Worm (Caenorhabditis elegans) whole organism, L4 larva: ENCODE results near the gene irld-21.

ENCODE experiments used
- F10B5.3 ChIP-seq: sonication (generic microtip); optimal IDR thresholded peaks from 2 replicates; lab custom pipeline; 2016; ENCODE audit warnings: mild to moderate bottlenecking, missing genetic modification characterization, missing compliant biosample characterization
- F44E2.7 ChIP-seq: fragments of 200-800 bp; sonication (Bioruptor generic); IDR thresholded peaks from 2 replicates; pipeline ENCODE4 v2.1.2; 2022; ENCODE audit warnings: missing genetic modification characterization, missing compliant biosample characterization
- F49E8.2 ChIP-seq: sonication (generic microtip); optimal IDR thresholded peaks from 2 replicates; lab custom pipeline; 2016; ENCODE audit warnings: missing compliant biosample characterization, mild to moderate bottlenecking, missing genetic modification characterization, borderline replicate concordance
- R02D3.7 ChIP-seq: fragments of 150-350 bp; sonication (generic microtip); optimal IDR thresholded peaks from 3 replicates; lab custom pipeline; 2014; ENCODE audit warnings: missing biosample characterization, missing genetic modification characterization
- T26A8.4 ChIP-seq: fragments of 200-800 bp; sonication (Bioruptor generic); IDR thresholded peaks from 2 replicates; pipeline ENCODE4 v1.3.6; 2022; ENCODE audit warnings: missing genetic modification characterization, missing compliant biosample characterization
- Y48G9A.11 ChIP-seq: fragments of 200-800 bp; sonication (Bioruptor generic); IDR thresholded peaks from 2 replicates; pipeline ENCODE4 v1.3.6; 2022; ENCODE audit warnings: missing genetic modification reagents, missing genetic modification characterization, missing compliant biosample characterization
- Y5F2A.4 ChIP-seq: fragments of 200-800 bp; sonication (Bioruptor generic); optimal IDR thresholded peaks from 2 replicates; lab custom pipeline; 2018; ENCODE audit warnings: mild to moderate bottlenecking, missing genetic modification characterization, missing compliant biosample characterization
- aha-1 ChIP-seq: fragments of 150-350 bp; peaks from one replicate; lab custom pipeline; 2014; ENCODE audit warnings: missing biosample characterization, missing genetic modification characterization
- aly-2 ChIP-seq: sonication (generic microtip); optimal IDR thresholded peaks from 2 replicates; lab custom pipeline; 2018; ENCODE audit warnings: missing biosample characterization, missing genetic modification characterization
- ama-1 ChIP-seq: fragments of 150-350 bp; optimal IDR thresholded peaks from 2 replicates; lab custom pipeline; 2014; ENCODE audit warnings: inconsistent platforms, mixed read lengths
- ceh-28 ChIP-seq: fragments of 150-350 bp; optimal IDR thresholded peaks from 2 replicates; lab custom pipeline; 2014; ENCODE audit warnings: missing biosample characterization, missing genetic modification reagents, missing genetic modification characterization
- ctbp-1 ChIP-seq: fragments of 200-800 bp; sonication (Bioruptor generic); IDR thresholded peaks from 2 replicates; pipeline ENCODE4 v1.3.6; 2022; ENCODE audit warnings: missing genetic modification reagents, missing genetic modification characterization, missing compliant biosample characterization
- daf-12 ChIP-seq: fragments of 150-350 bp; optimal IDR thresholded peaks from 2 replicates; lab custom pipeline; 2014; ENCODE audit warnings: missing biosample characterization, missing genetic modification reagents, missing genetic modification characterization
- daf-16 ChIP-seq, 3 experiments: sonication (generic microtip); optimal IDR thresholded peaks; 2 replicates each; lab custom pipeline; 2016 to 2017; ENCODE audit warnings: missing genetic modification characterization in 3 of 3, missing genetic modification reagents in 3 of 3, mild to moderate bottlenecking in 2 of 3, missing compliant biosample characterization in 2 of 3, missing biosample characterization in 1 of 3, moderate library complexity in 1 of 3
- daf-19 ChIP-seq: fragments of 200-800 bp; sonication (Bioruptor generic); conservative IDR thresholded peaks from 2 replicates; pipeline ENCODE4 v1.3.6; 2022; ENCODE audit warnings: missing genetic modification characterization, missing compliant biosample characterization
- dmd-6 ChIP-seq: fragments of 200-800 bp; sonication (Bioruptor generic); IDR thresholded peaks from 2 replicates; pipeline ENCODE4 v1.3.6; 2022; ENCODE audit warnings: missing genetic modification reagents, missing genetic modification characterization, missing compliant biosample characterization
- dmd-8 ChIP-seq: fragments of 200-800 bp; sonication (Bioruptor generic); IDR thresholded peaks from 2 replicates; pipeline ENCODE4 v1.3.6; 2022; ENCODE audit warnings: missing genetic modification characterization, missing compliant biosample characterization
- dmd-9 ChIP-seq: fragments of 200-800 bp; sonication (Bioruptor generic); IDR thresholded peaks from 2 replicates; pipeline ENCODE4 v1.3.6; 2022; ENCODE audit warnings: missing genetic modification reagents, missing genetic modification characterization, missing compliant biosample characterization
- fkh-10 ChIP-seq: fragments of 150-350 bp; optimal IDR thresholded peaks from 2 replicates; lab custom pipeline; 2014; ENCODE audit warnings: missing biosample characterization, missing genetic modification reagents, missing genetic modification characterization
- jun-1 ChIP-seq: fragments of 150-350 bp; optimal IDR thresholded peaks from 2 replicates; lab custom pipeline; 2014; ENCODE audit warnings: missing biosample characterization, missing genetic modification reagents, missing genetic modification characterization
- lim-7 ChIP-seq: fragments of 200-800 bp; sonication (Bioruptor generic); IDR thresholded peaks from 2 replicates; pipeline ENCODE4 v1.3.6; 2022; ENCODE audit warnings: missing genetic modification characterization, missing compliant biosample characterization
- lin-1 ChIP-seq: fragments of 200-800 bp; sonication (Bioruptor generic); IDR thresholded peaks from 2 replicates; pipeline ENCODE4 v1.3.6; 2022; ENCODE audit warnings: missing genetic modification reagents, missing genetic modification characterization, missing compliant biosample characterization
- lin-13 ChIP-seq: fragments of 150-350 bp; optimal IDR thresholded peaks from 2 replicates; lab custom pipeline; 2014; ENCODE audit warnings: missing biosample characterization, missing genetic modification reagents, missing genetic modification characterization
- lin-38 ChIP-seq: fragments of 200-800 bp; sonication (Bioruptor generic); IDR thresholded peaks from 2 replicates; pipeline ENCODE4 v1.3.6; 2022; ENCODE audit warnings: missing genetic modification reagents, missing genetic modification characterization, missing compliant biosample characterization
- lin-39 ChIP-seq: fragments of 150-350 bp; optimal IDR thresholded peaks from 2 replicates; lab custom pipeline; 2014; ENCODE audit warnings: missing biosample characterization, missing genetic modification reagents, missing genetic modification characterization
- lir-3 ChIP-seq: sonication (generic microtip); optimal IDR thresholded peaks from 2 replicates; lab custom pipeline; 2016; ENCODE audit warnings: mild to moderate bottlenecking, missing genetic modification characterization, missing compliant biosample characterization
- lsy-2 ChIP-seq, 2 experiments: fragments of 150-350 bp in 1 of 2; sonication (generic microtip) in 1 of 2; optimal IDR thresholded peaks; 2 replicates each; lab custom pipeline; 2014 to 2017; ENCODE audit warnings: missing biosample characterization in 2 of 2, missing genetic modification characterization in 2 of 2
- mdl-1 ChIP-seq, 2 experiments: fragments of 150-350 bp in 1 of 2; sonication (generic microtip) in 1 of 2; optimal IDR thresholded peaks; 2 replicates each; lab custom pipeline; 2014 to 2017; ENCODE audit warnings: missing biosample characterization in 2 of 2, missing genetic modification characterization in 2 of 2
- mdt-29 ChIP-seq: fragments of 200-800 bp; sonication (Bioruptor generic); IDR thresholded peaks from 2 replicates; pipeline ENCODE4 v1.3.6; 2022; ENCODE audit warnings: missing genetic modification reagents, missing genetic modification characterization, missing compliant biosample characterization
- mep-1 ChIP-seq: fragments of 150-350 bp; sonication (generic microtip); optimal IDR thresholded peaks from 3 replicates; lab custom pipeline; 2014; ENCODE audit warnings: missing biosample characterization, missing genetic modification characterization
- mxl-2 ChIP-seq: fragments of 200-800 bp; sonication (Bioruptor generic); conservative IDR thresholded peaks from 2 replicates; pipeline ENCODE4 v1.3.6; 2022; ENCODE audit warnings: missing genetic modification reagents, missing genetic modification characterization, missing compliant biosample characterization
- mxl-3 ChIP-seq: fragments of 200-800 bp; sonication (Bioruptor generic); optimal IDR thresholded peaks from 2 replicates; lab custom pipeline; 2018; ENCODE audit warnings: mild to moderate bottlenecking, missing genetic modification characterization, missing compliant biosample characterization
- nhr-102 ChIP-seq: sonication (generic microtip); optimal IDR thresholded peaks from 2 replicates; lab custom pipeline; 2016; ENCODE audit warnings: mild to moderate bottlenecking, missing genetic modification characterization, moderate library complexity, missing compliant biosample characterization
- nhr-237 ChIP-seq: sonication (generic microtip); optimal IDR thresholded peaks from 2 replicates; lab custom pipeline; 2017; ENCODE audit warnings: missing biosample characterization, missing genetic modification characterization
- nhr-25 ChIP-seq: sonication (generic microtip); optimal IDR thresholded peaks from 2 replicates; lab custom pipeline; 2017; ENCODE audit warnings: missing genetic modification characterization, mild to moderate bottlenecking, missing compliant biosample characterization, antibody characterized with exemption, moderate library complexity, borderline replicate concordance; ENCODE audit not compliant: insufficient read depth
- nhr-28 ChIP-seq: fragments of 150-350 bp; optimal IDR thresholded peaks from 2 replicates; lab custom pipeline; 2014; ENCODE audit warnings: missing biosample characterization, missing genetic modification characterization
- nhr-48 ChIP-seq: sonication (generic microtip); optimal IDR thresholded peaks from 2 replicates; lab custom pipeline; 2016; ENCODE audit warnings: mild to moderate bottlenecking, missing genetic modification characterization, missing compliant biosample characterization
- pha-4 ChIP-seq, 2 experiments: fragments of 150-350 bp in 1 of 2; fragments of 200-800 bp in 1 of 2; sonication (Bioruptor generic) in 1 of 2; IDR thresholded peaks in 1 of 2; optimal IDR thresholded peaks in 1 of 2; 2 replicates each; pipeline versions ENCODE4 v1.3.6 to Lab custom; 2014 to 2022; ENCODE audit warnings: missing genetic modification characterization in 2 of 2, missing genetic modification reagents in 2 of 2, missing biosample characterization in 1 of 2, missing compliant biosample characterization in 1 of 2
- php-3 ChIP-seq: fragments of 200-800 bp; sonication (Bioruptor generic); IDR thresholded peaks from 2 replicates; pipeline ENCODE4 v1.3.6; 2022; ENCODE audit warnings: missing genetic modification reagents, missing genetic modification characterization, missing compliant biosample characterization
- pqm-1 ChIP-seq: sonication (generic microtip); optimal IDR thresholded peaks from 2 replicates; lab custom pipeline; 2017; ENCODE audit warnings: missing biosample characterization, missing genetic modification characterization
- rbr-2 ChIP-seq: sonication (generic microtip); optimal IDR thresholded peaks from 2 replicates; lab custom pipeline; 2016; ENCODE audit warnings: missing genotype, missing genetic modification characterization, missing compliant biosample characterization
- snpc-4 ChIP-seq: fragments of 150-350 bp; optimal IDR thresholded peaks from 2 replicates; lab custom pipeline; 2014; ENCODE audit warnings: missing biosample characterization, missing genetic modification characterization
- spr-1 ChIP-seq: sonication (generic microtip); optimal IDR thresholded peaks from 2 replicates; lab custom pipeline; 2016; ENCODE audit warnings: mild to moderate bottlenecking, missing genetic modification characterization, missing compliant biosample characterization
- spr-3 ChIP-seq: fragments of 200-800 bp; sonication (Bioruptor generic); optimal IDR thresholded peaks from 2 replicates; lab custom pipeline; 2018; ENCODE audit warnings: mild to moderate bottlenecking, missing genetic modification characterization, missing compliant biosample characterization
- tra-1 ChIP-seq: fragments of 200-800 bp; sonication (Bioruptor generic); IDR thresholded peaks from 2 replicates; pipeline ENCODE4 v1.3.6; 2022; ENCODE audit warnings: missing genetic modification reagents, missing genetic modification characterization, missing compliant biosample characterization
- zag-1 ChIP-seq: fragments of 150-350 bp; optimal IDR thresholded peaks from 2 replicates; lab custom pipeline; 2014; ENCODE audit warnings: missing biosample characterization, missing genetic modification characterization
- ztf-11 ChIP-seq: fragments of 150-350 bp; optimal IDR thresholded peaks from 2 replicates; lab custom pipeline; 2014; ENCODE audit warnings: missing biosample characterization, missing genetic modification characterization

Gene irld-21

DNA sequence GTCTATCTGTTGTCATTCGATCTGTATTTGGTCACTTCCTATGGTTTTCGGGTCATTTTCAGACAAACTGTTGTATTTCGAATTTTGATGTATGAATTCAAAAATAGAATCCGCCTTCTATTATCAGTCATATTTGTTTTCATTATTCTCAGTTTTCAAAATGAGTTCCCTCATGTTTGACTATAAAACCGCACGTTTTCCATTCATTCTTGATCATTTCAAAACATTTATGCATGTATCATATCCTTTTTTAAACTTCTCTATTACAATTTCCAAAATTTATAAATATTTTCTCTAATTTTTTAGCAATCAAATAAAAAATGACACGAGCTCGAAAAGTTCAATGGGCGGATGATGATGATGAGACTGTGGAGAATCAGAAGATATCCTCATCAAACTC lies 15.7 kb upstream of the irld-21 start, which contains the start of gene K08F4.12:
Gene K08F4.12, plus strand, starts transcription at position 301 of the 400 bp plus-strand sequence.
- TF ChIP-seq spr-3 (GFP tag; lab: Kevin White, UChicago), result no peak
- no peak for TF ChIP-seq dmd-8 (GFP tag; lab: Robert Waterston, UW)
- no peak for TF ChIP-seq Y48G9A.11
- TF ChIP-seq jun-1 (tag; lab: Kevin White, UChicago), result no peak
- no peak for TF ChIP-seq daf-19
- no peak for TF ChIP-seq mdt-29
- no peak for TF ChIP-seq T26A8.4 (GFP tag; lab: Robert Waterston, UW)
- no peak for TF ChIP-seq lin-1 (GFP tag; lab: Robert Waterston, UW)
- TF ChIP-seq lim-7, result no peak
- TF ChIP-seq nhr-237 (tag; lab: Kevin White, UChicago), result no peak
- no peak for TF ChIP-seq pqm-1
- TF ChIP-seq lin-38 (GFP tag; lab: Robert Waterston, UW), result no peak
- TF ChIP-seq R02D3.7 (tag; lab: Kevin White, UChicago), result no peak
- TF ChIP-seq F10B5.3 (tag; lab: Kevin White, UChicago), result no peak
- no peak for TF ChIP-seq aha-1 (tag; lab: Kevin White, UChicago)
- no peak for TF ChIP-seq dmd-6 (GFP tag; lab: Robert Waterston, UW)

- no peak for TF ChIP-seq nhr-102
- TF ChIP-seq snpc-4 (tag; lab: Kevin White, UChicago), result no peak
- no peak for TF ChIP-seq T26A8.4 (GFP tag; lab: Robert Waterston, UW)
- no peak for TF ChIP-seq spr-3 (GFP tag; lab: Kevin White, UChicago)
- no peak for TF ChIP-seq mxl-2 (GFP tag; lab: Robert Waterston, UW)
- TF ChIP-seq nhr-28 (tag; lab: Kevin White, UChicago), result no peak
- TF ChIP-seq ceh-28, result no peak
- TF ChIP-seq fkh-10 (GFP tag; lab: Kevin White, UChicago), result no peak
- TF ChIP-seq php-3 (GFP tag; lab: Robert Waterston, UW), result no peak
These were observed 13.7 kb upstream of the irld-21 start, which contains the start of gene K08F4.5 for ce11 chrIV:10135817-10136216. Gene K08F4.5 (minus strand): TSS chrIV:10135917.

DNA sequence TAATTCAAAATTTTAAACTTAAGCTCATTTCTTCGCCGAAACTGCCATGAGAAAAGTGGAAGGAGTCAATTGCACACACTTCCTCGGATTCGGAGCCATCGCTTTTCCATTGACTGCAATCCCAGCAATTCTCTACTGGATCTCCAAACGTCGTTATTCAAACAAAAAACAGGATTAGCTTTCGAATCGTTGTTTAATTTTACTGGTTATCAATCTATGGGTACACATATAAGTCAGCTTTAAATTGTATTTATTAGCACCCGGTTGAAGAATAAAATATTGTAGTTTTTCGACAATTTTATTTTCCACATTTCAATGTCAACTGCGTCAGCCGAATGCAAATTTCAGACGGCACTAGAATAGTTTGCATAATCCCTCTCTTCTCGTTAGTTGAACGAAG lies 7.9 kb upstream of the irld-21 start, which contains the start of gene glt-3:
Gene glt-3, plus strand, starts transcription at position 301 of the 400 bp plus-strand sequence.
- TF ChIP-seq lir-3 (tag; lab: Kevin White, UChicago), result no peak
- TF ChIP-seq ama-1 (lab: Kevin White, UChicago), result no peak
- no peak for TF ChIP-seq lsy-2 (tag; optimal IDR thresholded peaks at IDR 0.05; lab: Kevin White, UChicago)
- no peak for TF ChIP-seq aly-2 (tag; lab: Kevin White, UChicago)
- no peak for TF ChIP-seq dmd-9
- no peak for TF ChIP-seq pha-4 (GFP tag; IDR thresholded peaks at IDR 0.05; lab: Robert Waterston, UW)
- no peak for TF ChIP-seq pha-4 (tag; optimal IDR thresholded peaks at IDR 0.05; lab: Kevin White, UChicago)
- no peak for TF ChIP-seq F44E2.7 (GFP tag; lab: Robert Waterston, UW)
- TF ChIP-seq nhr-48, result no peak
- no peak for TF ChIP-seq spr-1
- no peak for TF ChIP-seq php-3 (GFP tag; lab: Robert Waterston, UW)
- no peak for TF ChIP-seq lin-39 (tag; lab: Kevin White, UChicago)
- no peak for TF ChIP-seq tra-1 (GFP tag; lab: Robert Waterston, UW)
- no peak for TF ChIP-seq Y5F2A.4 (GFP tag; lab: Kevin White, UChicago)
- no peak for TF ChIP-seq dmd-6 (GFP tag; lab: Robert Waterston, UW)
- TF ChIP-seq mep-1, result no peak
- TF ChIP-seq, all 104 proteins: peak for 0

- TF ChIP-seq aha-1 (tag; lab: Kevin White, UChicago) (peak; percentile 98), daf-12 (tag; lab: Kevin White, UChicago) (no peak), mxl-3 (GFP tag; lab: Kevin White, UChicago) (peak; percentile 13), F49E8.2 (tag; lab: Kevin White, UChicago) (no peak), ztf-11 (tag; lab: Kevin White, UChicago) (no peak), lin-13 (GFP tag; lab: Kevin White, UChicago) (peak; percentile 55), mdl-1 (tag; optimal IDR thresholded peaks at IDR 0.05; lab: Kevin White, UChicago) (peak in 1 of 2 experiments; percentile 8), daf-16 (GFP tag; optimal IDR thresholded peaks at IDR 0.05; lab: Kevin White, UChicago) (no peak), daf-16 (tag; optimal IDR thresholded peaks at IDR 0.05; lab: Kevin White, UChicago) (no peak), ctbp-1 (GFP tag; lab: Robert Waterston, UW) (no peak), nhr-25 (tag; lab: Kevin White, UChicago) (no peak), pha-4 (GFP tag; IDR thresholded peaks at IDR 0.05; lab: Robert Waterston, UW) (no peak), pha-4 (tag; optimal IDR thresholded peaks at IDR 0.05; lab: Kevin White, UChicago) (peak; percentile 59), zag-1 (no peak), rbr-2 (peak; percentile 57), nhr-237 (tag; lab: Kevin White, UChicago) (no peak)
These were observed 6.8 kb upstream of the irld-21 start, which contains the start of the genes gtbp-1 and K08F4.3 for ce11 chrIV:10128906-10129386. Gene gtbp-1 (minus strand): TSS chrIV:10128956. Gene K08F4.3 (plus strand): TSS chrIV:10129257.
